Fruit fly (Drosophila melanogaster) whole organism, embryonic: ENCODE measurements around the gene Ada2a.

Experiments
- Deaf1 ChIP-seq: fragments of 200-800 bp; optimal IDR thresholded peaks from 3 replicates; lab custom pipeline; 2019; ENCODE audit warnings: missing biosample characterization, mild to moderate bottlenecking, missing genetic modification characterization, moderate library complexity
- HLH4C ChIP-seq: fragments of 200-800 bp; sonication (Bioruptor generic); IDR thresholded peaks from 3 replicates; pipeline ENCODE4 v1.3.6; 2022; ENCODE audit warnings: missing biosample characterization, missing genetic modification characterization; ENCODE audit not compliant: partially characterized antibody
- HLH54F ChIP-seq: fragments of 200-800 bp; sonication (Bioruptor generic); optimal IDR thresholded peaks from 3 replicates; lab custom pipeline; 2016; ENCODE audit warnings: missing biosample characterization, missing genetic modification characterization
- Hr39 ChIP-seq: fragments of >200 bp; optimal IDR thresholded peaks from 2 replicates; lab custom pipeline; 2017
- Lpt ChIP-seq: fragments of >200 bp; optimal IDR thresholded peaks from 2 replicates; lab custom pipeline; 2018; ENCODE audit warnings: missing biosample characterization, missing genetic modification characterization
- ci ChIP-seq: fragments of 200-800 bp; sonication (Bioruptor generic); IDR thresholded peaks from 3 replicates; pipeline ENCODE4 v1.3.6; 2022; ENCODE audit warnings: missing biosample characterization, missing genetic modification characterization
- fru ChIP-seq: fragments of >200 bp; optimal IDR thresholded peaks from 2 replicates; lab custom pipeline; 2017
- ftz-f1 ChIP-seq: fragments of 200-800 bp; sonication (Bioruptor generic); optimal IDR thresholded peaks from 2 replicates; lab custom pipeline; 2016; ENCODE audit warnings: missing biosample characterization, missing genetic modification characterization
- gsb ChIP-seq: fragments of 200-800 bp; sonication (Bioruptor generic); IDR thresholded peaks from 2 replicates; pipeline ENCODE4 v1.3.6; 2022; ENCODE audit warnings: missing biosample characterization, missing genetic modification characterization
- sd ChIP-seq: fragments of 200-800 bp; sonication (Bioruptor generic); optimal IDR thresholded peaks from 3 replicates; lab custom pipeline; 2018; ENCODE audit warnings: missing biosample characterization, mild to moderate bottlenecking, missing genetic modification characterization, moderate library complexity
- sima ChIP-seq: fragments of 200-800 bp; sonication (Bioruptor generic); optimal IDR thresholded peaks from 2 replicates; lab custom pipeline; 2016; ENCODE audit warnings: missing biosample characterization, missing genetic modification characterization
- slbo ChIP-seq: fragments of 200-800 bp; sonication (Bioruptor generic); IDR thresholded peaks from 2 replicates; pipeline ENCODE4 v1.3.6; 2022; ENCODE audit warnings: missing biosample characterization, missing genetic modification characterization

DNA sequence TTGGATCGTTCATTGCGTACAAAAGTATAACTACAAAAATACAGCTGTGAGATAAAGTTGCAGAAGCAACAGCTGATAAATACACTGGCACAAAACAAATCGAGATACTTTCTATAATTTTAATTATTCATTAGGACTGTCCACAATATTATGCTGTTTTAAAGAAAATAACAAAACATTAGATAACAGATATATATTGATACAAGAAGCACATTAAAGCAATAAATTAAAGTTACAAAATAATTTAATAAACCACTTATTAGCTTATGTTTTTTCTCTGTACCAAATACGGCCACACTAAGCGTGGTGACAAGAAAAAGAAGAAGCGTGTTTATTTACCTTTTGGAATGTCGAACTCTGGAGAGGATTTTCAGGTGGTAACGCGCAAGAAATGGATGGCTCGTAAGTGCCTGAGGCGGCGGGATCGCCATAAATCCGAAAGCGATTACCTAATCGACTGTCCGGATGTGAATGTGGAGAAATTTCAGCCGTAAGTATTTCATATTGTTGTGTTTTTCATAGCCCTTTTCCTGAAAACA is 35.0 kb downstream of the Ada2a start, which contains the start of the genes CG7988 and CG7183:
- TF ChIP-seq sd (tag; lab: Kevin White, UChicago) (peak; percentile 99), ci (peak; percentile 97), gsb (GFP tag; lab: Robert Waterston, UW) (peak; percentile 94), Hr39 (lab: Kevin White, UChicago) (no peak), fru (lab: Kevin White, UChicago) (no peak), Lpt (GFP tag; lab: Kevin White, UChicago) (no peak), HLH54F (GFP tag; lab: Kevin White, UChicago) (peak; percentile 94), sima (peak; percentile 82), Deaf1 (tag; lab: Kevin White, UChicago) (peak; percentile 84), HLH4C (GFP tag; lab: Robert Waterston, UW) (no peak), ftz-f1 (GFP tag; lab: Kevin White, UChicago) (peak; percentile 58), slbo (peak; percentile 99)
